Worm (Caenorhabditis elegans) whole organism, early embryonic: Measurements from ENCODE around the gene nspe-1.
"Not testable (repeated sequence)": the region's sequence is repeated elsewhere in the genome, so short reads cannot be mapped to it uniquely, and the experiment has no call there.

Experiments
- B0310.2 ChIP-seq: sonication (generic microtip); optimal IDR thresholded peaks from 2 replicates; lab custom pipeline; 2016; ENCODE audit warnings: mild to moderate bottlenecking, missing genetic modification characterization, missing compliant biosample characterization
- F13C5.2 ChIP-seq: sonication (generic microtip); optimal IDR thresholded peaks from 2 replicates; lab custom pipeline; 2017; ENCODE audit warnings: mild to moderate bottlenecking, missing genetic modification characterization, inconsistent platforms, missing compliant biosample characterization
- aly-1 ChIP-seq: sonication (generic microtip); optimal IDR thresholded peaks from 2 replicates; lab custom pipeline; 2016; ENCODE audit warnings: missing genetic modification characterization, missing compliant biosample characterization
- ama-1 ChIP-seq: fragments of 150-350 bp; optimal IDR thresholded peaks from 2 replicates; lab custom pipeline; 2014
- ceh-13 ChIP-seq: fragments of 200-800 bp; sonication (Bioruptor generic); optimal IDR thresholded peaks from 2 replicates; lab custom pipeline; 2018; ENCODE audit warnings: mild to moderate bottlenecking, missing genetic modification characterization, missing compliant biosample characterization
- ceh-36 ChIP-seq: sonication (generic microtip); optimal IDR thresholded peaks from 2 replicates; lab custom pipeline; 2016; ENCODE audit warnings: missing genetic modification characterization, inconsistent platforms, missing compliant biosample characterization
- ets-7 ChIP-seq: sonication (generic microtip); optimal IDR thresholded peaks from 2 replicates; lab custom pipeline; 2016; ENCODE audit warnings: missing genotype, missing genetic modification characterization, missing compliant biosample characterization
- flt-1 ChIP-seq: fragments of 200-800 bp; sonication (Bioruptor generic); IDR thresholded peaks from 2 replicates; pipeline ENCODE4 v1.3.6; 2022; ENCODE audit warnings: missing genetic modification characterization, missing compliant biosample characterization
- hmbx-1 ChIP-seq: sonication (generic microtip); optimal IDR thresholded peaks from 2 replicates; lab custom pipeline; 2016; ENCODE audit warnings: mild to moderate bottlenecking, missing genetic modification characterization, missing compliant biosample characterization
- hmg-4 ChIP-seq: fragments of 200-800 bp; sonication (Bioruptor generic); optimal IDR thresholded peaks from 2 replicates; lab custom pipeline; 2018; ENCODE audit warnings: mild to moderate bottlenecking, missing genetic modification characterization, missing compliant biosample characterization
- hnd-1 ChIP-seq: sonication (generic microtip); optimal IDR thresholded peaks from 2 replicates; lab custom pipeline; 2016; ENCODE audit warnings: missing genetic modification characterization, missing compliant biosample characterization
- pes-1 ChIP-seq: fragments of 200-800 bp; sonication (Bioruptor generic); IDR thresholded peaks from 2 replicates; pipeline ENCODE4 v1.3.6; 2022; ENCODE audit warnings: missing genetic modification reagents, missing genetic modification characterization, missing compliant biosample characterization
- scrt-1 ChIP-seq: fragments of 200-800 bp; sonication (Bioruptor generic); IDR thresholded peaks from 2 replicates; pipeline ENCODE4 v1.3.6; 2022; ENCODE audit warnings: missing genetic modification characterization, missing compliant biosample characterization
- sea-1 ChIP-seq: fragments of 200-800 bp; sonication (Bioruptor generic); conservative IDR thresholded peaks from 2 replicates; pipeline ENCODE4 v1.3.6; 2022; ENCODE audit warnings: missing genetic modification characterization, missing compliant biosample characterization
- tbx-11 ChIP-seq: fragments of 200-800 bp; sonication (Bioruptor generic); IDR thresholded peaks from 2 replicates; pipeline ENCODE4 v1.3.6; 2022; ENCODE audit warnings: missing genetic modification characterization, missing compliant biosample characterization
- tbx-37 ChIP-seq: fragments of 200-800 bp; sonication (Bioruptor generic); conservative IDR thresholded peaks from 2 replicates; pipeline ENCODE4 v1.3.6; 2022; ENCODE audit warnings: missing genetic modification reagents, missing genetic modification characterization, missing compliant biosample characterization
- tra-4 ChIP-seq: sonication (generic microtip); optimal IDR thresholded peaks from 2 replicates; lab custom pipeline; 2017; ENCODE audit warnings: missing genetic modification characterization, missing compliant biosample characterization

Gene nspe-1

DNA sequence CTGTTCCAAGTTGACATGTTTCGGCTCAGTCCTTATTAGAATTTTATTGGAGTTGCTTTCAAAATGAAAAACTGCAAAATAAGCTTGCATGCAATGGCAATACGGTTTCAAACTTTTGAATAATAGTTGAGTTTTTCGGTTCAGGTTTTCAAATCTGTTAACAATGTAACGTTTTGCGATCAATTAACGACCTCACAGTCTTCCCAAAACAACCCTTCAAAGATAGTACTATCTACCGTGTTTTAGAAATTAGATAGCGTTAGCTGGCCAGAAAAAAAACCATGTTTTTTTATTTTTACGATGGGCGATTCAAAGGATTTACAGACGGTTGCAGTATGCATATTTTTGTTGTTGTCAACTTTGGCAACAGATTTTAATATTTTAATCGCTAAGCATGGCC is 10.2 kb upstream of the nspe-1 start, which contains the start of gene Y38E10A.34:
TSS of gene Y38E10A.34 (plus strand) at position 301 of the 400 bp plus-strand sequence.
- no peak for TF ChIP-seq ama-1 (lab: Kevin White, UChicago)
- no peak for TF ChIP-seq F13C5.2 (tag; lab: Kevin White, UChicago)
- TF ChIP-seq ceh-13 (GFP tag; lab: Kevin White, UChicago): no peak
- no peak for TF ChIP-seq tra-4 (tag; lab: Kevin White, UChicago)
- no peak for TF ChIP-seq B0310.2 (tag; lab: Kevin White, UChicago)
- no peak for TF ChIP-seq hmbx-1 (tag; lab: Kevin White, UChicago)
- TF ChIP-seq tbx-37 (GFP tag; lab: Robert Waterston, UW): no peak
- no peak for TF ChIP-seq ets-7 (tag; lab: Kevin White, UChicago)
- TF ChIP-seq pes-1 (GFP tag; lab: Robert Waterston, UW): no peak
- TF ChIP-seq flt-1 (GFP tag; lab: Robert Waterston, UW): no peak
- TF ChIP-seq aly-1 (tag; lab: Kevin White, UChicago): no peak
- TF ChIP-seq ceh-36 (tag; lab: Kevin White, UChicago): no peak
- TF ChIP-seq hnd-1 (tag; lab: Kevin White, UChicago): no peak

DNA sequence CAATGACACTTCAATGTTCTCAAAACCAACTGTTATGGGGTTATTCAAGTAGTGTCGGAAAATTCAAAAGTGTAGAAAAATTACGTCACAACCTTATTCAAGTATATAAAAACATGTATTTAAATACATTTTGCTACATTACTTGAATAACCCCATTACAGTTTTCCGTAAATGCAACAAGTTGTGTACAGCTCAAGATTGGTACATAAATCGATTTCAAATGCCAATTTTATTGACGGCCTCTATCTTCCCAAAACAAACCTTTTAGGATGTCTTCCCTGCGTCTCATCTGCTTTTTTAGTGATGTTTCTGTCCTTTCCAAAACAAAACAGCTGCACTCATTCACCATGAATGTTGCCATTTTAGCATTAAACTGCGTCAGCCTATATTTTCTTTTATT is 8.7 kb upstream of the nspe-1 start, which contains the start of gene Y38E10A.28:
TSS of gene Y38E10A.28 (plus strand) at position 301 of the 400 bp plus-strand sequence.
- TF ChIP-seq sea-1 (no peak), aly-1 (tag; lab: Kevin White, UChicago) (no peak)

DNA sequence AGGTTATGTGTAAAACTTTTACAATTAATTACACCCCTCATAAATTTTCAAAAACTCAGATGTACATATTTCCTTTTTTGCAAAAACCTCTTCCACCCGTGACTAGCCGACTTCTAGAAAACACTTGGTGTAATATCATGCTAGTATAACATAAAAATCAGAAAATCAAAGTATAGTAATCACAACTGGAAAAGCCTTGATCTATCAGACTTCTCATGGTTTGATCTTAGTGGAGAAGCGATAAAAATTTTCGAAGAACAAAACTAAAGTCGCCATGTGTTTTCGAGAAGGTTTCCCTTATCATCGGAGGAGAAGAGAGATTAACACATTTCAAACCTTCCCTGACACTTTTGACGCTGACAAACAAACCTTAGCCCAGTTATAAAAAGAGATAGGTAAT is 7.9 kb upstream of the nspe-1 start, which contains the start of gene nspe-5:
TSS of gene nspe-5 (plus strand) at position 301 of the 400 bp plus-strand sequence.
- TF ChIP-seq ceh-13 (GFP tag; lab: Kevin White, UChicago) (no peak), tra-4 (tag; lab: Kevin White, UChicago) (no peak), ceh-36 (tag; lab: Kevin White, UChicago) (no peak), ets-7 (tag; lab: Kevin White, UChicago) (no peak), B0310.2 (tag; lab: Kevin White, UChicago) (no peak), pes-1 (GFP tag; lab: Robert Waterston, UW) (no peak), flt-1 (GFP tag; lab: Robert Waterston, UW) (no peak), sea-1 (no peak), tbx-11 (no peak), F13C5.2 (tag; lab: Kevin White, UChicago) (no peak), hnd-1 (tag; lab: Kevin White, UChicago) (no peak), ama-1 (lab: Kevin White, UChicago) (no peak), hmbx-1 (tag; lab: Kevin White, UChicago) (no peak), aly-1 (tag; lab: Kevin White, UChicago) (no peak)

DNA sequence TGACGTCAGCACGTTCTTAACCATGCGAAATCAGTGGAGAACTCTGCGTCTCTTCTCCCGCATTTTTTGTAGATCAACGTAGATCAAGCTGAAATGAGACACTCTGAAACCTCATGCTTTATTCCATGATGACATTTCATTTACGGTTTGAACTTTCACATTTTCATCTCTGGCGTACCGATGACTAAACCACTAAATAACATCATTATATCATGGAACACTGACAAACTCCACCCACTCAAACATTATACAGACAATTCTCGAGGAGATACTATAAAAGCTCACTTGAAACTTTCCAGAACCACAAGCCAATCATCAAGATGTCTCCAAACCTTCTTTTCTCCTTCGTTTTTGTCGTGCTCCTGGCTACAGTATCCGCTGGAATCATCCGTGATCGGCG is 6.2 kb upstream of the nspe-1 start, which contains the start of gene nspe-7:
TSS of gene nspe-7 (plus strand) at position 301 of the 400 bp plus-strand sequence.
- TF ChIP-seq ama-1 (lab: Kevin White, UChicago) (no peak), ceh-36 (tag; lab: Kevin White, UChicago) (no peak), sea-1 (no peak), pes-1 (GFP tag; lab: Robert Waterston, UW) (no peak), scrt-1 (no peak), aly-1 (tag; lab: Kevin White, UChicago) (no peak), hnd-1 (tag; lab: Kevin White, UChicago) (no peak), tra-4 (tag; lab: Kevin White, UChicago) (no peak)

DNA sequence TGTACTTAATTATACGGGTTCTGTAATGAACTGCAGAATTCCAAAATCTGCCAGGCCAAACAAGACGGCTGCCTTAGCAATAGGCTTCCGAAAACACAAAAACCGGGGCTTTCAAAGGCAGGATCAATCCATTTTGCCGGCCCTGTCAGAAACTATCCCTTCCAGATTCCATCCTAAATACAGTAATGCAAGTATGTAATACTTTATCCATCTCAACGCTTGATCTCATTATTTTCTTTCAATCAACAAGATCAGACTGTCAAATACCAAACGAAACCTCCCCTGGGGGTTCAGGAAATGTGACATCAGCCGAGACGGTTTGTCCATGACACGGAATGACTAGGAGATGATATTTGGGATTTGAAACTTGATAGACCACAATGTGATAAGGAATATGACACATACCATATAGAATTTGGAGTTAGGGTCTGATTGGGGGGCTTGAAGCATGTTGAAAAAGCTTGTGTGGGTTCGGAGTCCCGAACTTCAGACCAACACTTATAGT is 5.5 kb upstream of the nspe-1 start:
- TF ChIP-seq ama-1 (lab: Kevin White, UChicago) (no peak), hnd-1 (tag; lab: Kevin White, UChicago) (no peak), sea-1 (no peak), B0310.2 (tag; lab: Kevin White, UChicago) (no peak), scrt-1 (no peak), tbx-11 (no peak), tra-4 (tag; lab: Kevin White, UChicago) (no peak), pes-1 (GFP tag; lab: Robert Waterston, UW) (no peak), ceh-36 (tag; lab: Kevin White, UChicago) (no peak), hmg-4 (GFP tag; lab: Kevin White, UChicago) (no peak), flt-1 (GFP tag; lab: Robert Waterston, UW) (no peak), tbx-37 (GFP tag; lab: Robert Waterston, UW) (no peak), ceh-13 (GFP tag; lab: Kevin White, UChicago) (no peak), aly-1 (tag; lab: Kevin White, UChicago) (no peak), ets-7 (tag; lab: Kevin White, UChicago) (no peak), F13C5.2 (tag; lab: Kevin White, UChicago) (no peak), hmbx-1 (tag; lab: Kevin White, UChicago) (no peak)

DNA sequence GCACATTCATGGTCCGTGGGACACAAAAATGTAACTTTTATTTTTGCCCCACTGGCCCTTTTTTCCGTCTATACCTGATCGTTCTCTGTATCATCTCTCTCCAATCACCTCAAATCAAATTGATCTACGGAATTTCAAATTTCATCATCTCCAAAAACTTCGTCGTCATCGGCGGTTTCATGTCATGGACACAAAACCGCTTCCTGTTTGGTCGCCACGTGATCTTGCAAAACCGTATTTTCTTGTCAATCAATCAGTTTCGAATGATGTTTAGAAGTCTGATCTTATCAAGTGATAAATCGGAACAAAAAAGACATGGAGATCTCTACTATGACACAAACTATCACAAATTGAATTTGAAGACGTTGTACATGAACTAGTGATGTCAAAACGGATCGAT is 5.0 kb upstream of the nspe-1 start:
- TF ChIP-seq B0310.2 (tag; lab: Kevin White, UChicago) (no peak), ceh-13 (GFP tag; lab: Kevin White, UChicago) (no peak), hmg-4 (GFP tag; lab: Kevin White, UChicago) (no peak), flt-1 (GFP tag; lab: Robert Waterston, UW) (no peak), scrt-1 (no peak), hmbx-1 (tag; lab: Kevin White, UChicago) (no peak), tbx-11 (no peak), sea-1 (no peak), tra-4 (tag; lab: Kevin White, UChicago) (no peak), pes-1 (GFP tag; lab: Robert Waterston, UW) (no peak), F13C5.2 (tag; lab: Kevin White, UChicago) (no peak), ets-7 (tag; lab: Kevin White, UChicago) (no peak), ama-1 (lab: Kevin White, UChicago) (no peak), aly-1 (tag; lab: Kevin White, UChicago) (no peak), ceh-36 (tag; lab: Kevin White, UChicago) (no peak), tbx-37 (GFP tag; lab: Robert Waterston, UW) (no peak), hnd-1 (tag; lab: Kevin White, UChicago) (no peak)

DNA sequence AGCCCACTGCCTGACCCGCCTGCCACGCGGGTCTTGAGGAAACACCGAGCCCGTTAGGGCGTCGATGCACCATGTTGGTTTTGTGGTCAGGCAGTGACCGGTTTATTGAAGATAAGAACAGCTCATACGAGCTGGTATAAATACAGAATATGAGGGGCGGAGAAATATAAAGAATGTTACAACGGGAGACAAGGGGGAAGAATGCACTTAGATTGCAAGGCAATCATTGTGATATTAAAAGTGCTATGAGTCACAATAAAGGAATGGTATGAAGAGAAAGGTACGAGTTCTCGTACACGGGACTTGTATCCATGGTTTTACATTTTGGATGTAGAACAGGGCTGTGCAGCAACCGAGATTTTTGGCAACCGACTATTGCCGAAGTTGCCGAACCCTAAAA is 3.8 kb upstream of the nspe-1 start, which contains the start of gene Y38E10A.14:
TSS of gene Y38E10A.14 (minus strand) at position 101 of the 400 bp plus-strand sequence.
- TF ChIP-seq B0310.2 (tag; lab: Kevin White, UChicago); tbx-37 (GFP tag; lab: Robert Waterston, UW); sea-1: not testable (repeated sequence)
